Worm (Caenorhabditis elegans) whole organism, L2 larva: ENCODE measurements around the gene C14A11.2.

Experiments used
- elt-1 ChIP-seq: fragments of 150-350 bp; optimal IDR thresholded peaks from 2 replicates; lab custom pipeline; 2014; ENCODE audit warnings: missing biosample characterization, missing genetic modification characterization
- lsy-2 ChIP-seq, 2 experiments: fragments of 150-350 bp in 1 of 2; sonication (generic microtip) in 1 of 2; optimal IDR thresholded peaks; 2 replicates each; lab custom pipeline; 2014 to 2017; ENCODE audit warnings: missing biosample characterization in 2 of 2, missing genetic modification characterization in 2 of 2
- nhr-12 ChIP-seq: fragments of 150-350 bp; optimal IDR thresholded peaks from 2 replicates; lab custom pipeline; 2014; ENCODE audit warnings: missing biosample characterization, missing genetic modification characterization
- skn-1 ChIP-seq: sonication (generic microtip); optimal IDR thresholded peaks from 2 replicates; lab custom pipeline; 2017; ENCODE audit warnings: missing biosample characterization, missing genetic modification characterization
- sma-9 ChIP-seq, 2 experiments: fragments of 150-350 bp in 1 of 2; sonication (generic microtip) in 1 of 2; optimal IDR thresholded peaks; 2 replicates each; lab custom pipeline; 2014 to 2016; ENCODE audit warnings: missing genetic modification characterization in 2 of 2, mild to moderate bottlenecking in 1 of 2, missing biosample characterization in 1 of 2, missing compliant biosample characterization in 1 of 2, missing genetic modification reagents in 1 of 2, moderate library complexity in 1 of 2

The C14A11.2 gene

DNA sequence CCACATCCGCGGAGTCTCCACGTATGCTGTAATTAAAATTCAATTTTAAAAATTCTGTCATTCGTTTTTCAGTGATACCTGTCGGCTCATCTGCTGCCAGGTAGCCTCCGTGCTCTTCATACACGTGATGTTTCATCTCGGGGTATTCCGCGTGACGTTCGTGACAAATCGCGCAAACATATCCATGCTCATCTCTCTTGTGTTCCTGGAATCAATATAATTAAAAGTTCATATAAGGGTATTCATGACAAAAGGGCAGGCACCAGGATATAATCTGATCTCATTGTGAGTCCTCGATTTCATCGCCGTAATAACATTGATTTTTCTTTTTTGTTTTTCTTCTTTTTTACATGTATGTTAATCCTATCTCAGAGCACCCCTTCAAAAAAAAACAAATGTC, 51.1 kb downstream of the C14A11.2 start:
- no peak for TF ChIP-seq sma-9 (GFP tag; optimal IDR thresholded peaks at IDR 0.05; lab: Kevin White, UChicago)
- TF ChIP-seq sma-9 (tag; optimal IDR thresholded peaks at IDR 0.05; lab: Kevin White, UChicago) = no peak
- no peak for TF ChIP-seq elt-1 (tag; lab: Kevin White, UChicago)
- TF ChIP-seq lsy-2 (tag; optimal IDR thresholded peaks at IDR 0.05; lab: Kevin White, UChicago) = peak in 1 of 2 experiments; percentile 0
- TF ChIP-seq skn-1 = no peak
- TF ChIP-seq nhr-12 (tag; lab: Kevin White, UChicago) = no peak
